Fruit fly (Drosophila melanogaster): Measurements from ENCODE around the gene to.

The to gene

dm6 chr3R:25193726-25194204, 46.2 kb upstream of the to start, which contains the start of gene lobo (continued):
- TF ChIP-seq Asciz (GFP tag; optimal IDR thresholded peaks at IDR 0.05) (no peak), CrebB (tag; optimal IDR thresholded peaks at IDR 0.05) (peak; percentile 73), CG17186 (GFP tag; optimal IDR thresholded peaks at IDR 0.05) (no peak), Scr (GFP tag; IDR thresholded peaks at IDR 0.05; ENCODE audit: partially characterized antibody) (no peak), D (optimal IDR thresholded peaks at IDR 0.05) (no peak), D (GFP tag; optimal IDR thresholded peaks at IDR 0.05) (no peak), CG8290 (GFP tag; optimal IDR thresholded peaks at IDR 0.05) (peak; percentile 66), CG8290 (tag; optimal IDR thresholded peaks at IDR 0.05) (peak in 1 of 2 experiments; percentile 79), CG10462 (GFP tag; optimal IDR thresholded peaks at IDR 0.05) (peak; percentile 6), CG11695 (GFP tag; IDR thresholded peaks at IDR 0.05) (no peak; the same call in 2 of the 3 replicates), CG18476 (GFP tag; optimal IDR thresholded peaks at IDR 0.05) (no peak), NFAT (GFP tag; IDR thresholded peaks at IDR 0.05) (peak; percentile 77), CG8924 (tag; optimal IDR thresholded peaks at IDR 0.05) (peak; percentile 14), unpg (GFP tag; optimal IDR thresholded peaks at IDR 0.05) (no peak), Max (GFP tag; optimal IDR thresholded peaks at IDR 0.05) (no peak), CG3847 (GFP tag; IDR thresholded peaks at IDR 0.05) (peak; percentile 79), her (GFP tag; optimal IDR thresholded peaks at IDR 0.05) (peak; percentile 5), Doc3 (GFP tag; IDR thresholded peaks at IDR 0.05; ENCODE audit: partially characterized antibody) (no peak), CG8359 (GFP tag; optimal IDR thresholded peaks at IDR 0.05; ENCODE audit: borderline replicate concordance) (no peak), ase (GFP tag; IDR thresholded peaks at IDR 0.05) (peak; percentile 46; the same call in 1 of the 3 replicates), pb (GFP tag; optimal IDR thresholded peaks at IDR 0.05) (peak; percentile 57), CG2678 (tag; optimal IDR thresholded peaks at IDR 0.05) (no peak), croc (GFP tag; conservative IDR thresholded peaks at IDR 0.05) (no peak), Sox102F (GFP tag; optimal IDR thresholded peaks at IDR 0.05) (no peak), z (GFP tag; IDR thresholded peaks at IDR 0.05) (no peak), btn (GFP tag; optimal IDR thresholded peaks at IDR 0.05) (no peak), Hand (GFP tag; optimal IDR thresholded peaks at IDR 0.05) (no peak), MTF-1 (GFP tag; optimal IDR thresholded peaks at IDR 0.05; ENCODE audit: borderline replicate concordance) (no peak), CG18011 (GFP tag; optimal IDR thresholded peaks at IDR 0.05) (peak; percentile 95), BtbVII (GFP tag; optimal IDR thresholded peaks at IDR 0.05) (no peak), CG42726 (GFP tag; IDR thresholded peaks at IDR 0.05; ENCODE audit: partially characterized antibody) (peak; percentile 62; the same call in 1 of the 2 replicates), otp (GFP tag; IDR thresholded peaks at IDR 0.05) (peak; percentile 84), disco-r (GFP tag; optimal IDR thresholded peaks at IDR 0.05) (peak; percentile 32), gem (tag; optimal IDR thresholded peaks at IDR 0.05) (no peak), Gsc (GFP tag; IDR thresholded peaks at IDR 0.05) (no peak), CG3995 (GFP tag; optimal IDR thresholded peaks at IDR 0.05) (peak; percentile 39), CG6765 (GFP tag; optimal IDR thresholded peaks at IDR 0.05) (no peak), CG7372 (GFP tag; IDR thresholded peaks at IDR 0.05) (peak; percentile 61), Aef1 (GFP tag; IDR thresholded peaks at IDR 0.05) (peak; percentile 26; the same call in 1 of the 3 replicates), CTCF (GFP tag; optimal IDR thresholded peaks at IDR 0.05) (peak; percentile 86), CG11696 (GFP tag; IDR thresholded peaks at IDR 0.05) (peak; percentile 17; the same call in 1 of the 2 replicates), unc-4 (GFP tag; IDR thresholded peaks at IDR 0.05; ENCODE audit: partially characterized antibody) (0 out of 2 replicates have a peak, but pooled peaks have one; percentile 25), CG15011 (GFP tag; optimal IDR thresholded peaks at IDR 0.05) (no peak), GATAe (GFP tag; conservative IDR thresholded peaks at IDR 0.05) (no peak), stwl (tag; optimal IDR thresholded peaks at IDR 0.05) (peak; percentile 83), jing (GFP tag; optimal IDR thresholded peaks at IDR 0.05) (peak; percentile 19), CG15696 (tag; optimal IDR thresholded peaks at IDR 0.05) (peak; percentile 57), ham (GFP tag; IDR thresholded peaks at IDR 0.05) (peak; percentile 62; the same call in 1 of the 2 replicates), chinmo (GFP tag; IDR thresholded peaks at IDR 0.05; ENCODE audit: partially characterized antibody) (0 out of 4 replicates have a peak, but pooled peaks have one; percentile 26), caup (GFP tag; optimal IDR thresholded peaks at IDR 0.05; ENCODE audit: severe bottlenecking) (peak; percentile 66), stc (GFP tag; IDR thresholded peaks at IDR 0.05) (peak; percentile 69)

Data from whole organism, embryonic.